Worm (Caenorhabditis elegans): ENCODE data around the gene C49F5.5.

The C49F5.5 gene

ce11 chrX:12021446-12021845 is 35.5 kb downstream of the C49F5.5 start:
- TF ChIP-seq mep-1 (tag; optimal IDR thresholded peaks at IDR 0.05): no peak
- TF ChIP-seq unc-39 (tag; optimal IDR thresholded peaks at IDR 0.05): no peak
- no peak for TF ChIP-seq M03D4.4 (tag; optimal IDR thresholded peaks at IDR 0.05)
- TF ChIP-seq bed-3 (GFP tag; optimal IDR thresholded peaks at IDR 0.05): no peak
- TF ChIP-seq ces-1 (GFP tag; optimal IDR thresholded peaks at IDR 0.05): peak; percentile 13
- no peak for TF ChIP-seq zip-8 (tag; optimal IDR thresholded peaks at IDR 0.05)

- TF ChIP-seq ceh-39 (tag; optimal IDR thresholded peaks at IDR 0.05) (no peak), hlh-1 (tag; optimal IDR thresholded peaks at IDR 0.05) (no peak), nhr-76 (tag; optimal IDR thresholded peaks at IDR 0.05) (no peak), nhr-28 (tag; optimal IDR thresholded peaks at IDR 0.05) (no peak), ztf-11 (tag; optimal IDR thresholded peaks at IDR 0.05) (no peak), lin-32 (GFP tag; optimal IDR thresholded peaks at IDR 0.05) (no peak), nhr-2 (tag; optimal IDR thresholded peaks at IDR 0.05) (no peak), nhr-12 (tag; optimal IDR thresholded peaks at IDR 0.05) (no peak), mep-1 (tag; optimal IDR thresholded peaks at IDR 0.05) (no peak), lin-13 (tag; optimal IDR thresholded peaks at IDR 0.05) (no peak), bed-3 (GFP tag; optimal IDR thresholded peaks at IDR 0.05) (no peak), ceh-83 (GFP tag; optimal IDR thresholded peaks at IDR 0.05) (no peak), sem-2 (GFP tag; optimal IDR thresholded peaks at IDR 0.05) (no peak), ham-2 (GFP tag; optimal IDR thresholded peaks at IDR 0.05) (no peak), zip-8 (tag; optimal IDR thresholded peaks at IDR 0.05) (no peak), unc-39 (tag; optimal IDR thresholded peaks at IDR 0.05) (no peak), flh-1 (GFP tag; optimal IDR thresholded peaks at IDR 0.05) (no peak), ceh-43 (GFP tag; optimal IDR thresholded peaks at IDR 0.05) (no peak)
Observed at ce11 chrX:12022496-12022895, 36.5 kb downstream of the C49F5.5 start.

- TF ChIP-seq unc-39 (tag; optimal IDR thresholded peaks at IDR 0.05): no peak
- TF ChIP-seq flh-1 (GFP tag; optimal IDR thresholded peaks at IDR 0.05): no peak
- no peak for TF ChIP-seq mab-5 (tag; optimal IDR thresholded peaks at IDR 0.05)
- TF ChIP-seq cnd-1 (tag; optimal IDR thresholded peaks at IDR 0.05): no peak
- TF ChIP-seq lsy-2 (tag; optimal IDR thresholded peaks at IDR 0.05): no peak
- TF ChIP-seq mls-2 (tag; optimal IDR thresholded peaks at IDR 0.05): no peak
- no peak for TF ChIP-seq nhr-237 (tag; optimal IDR thresholded peaks at IDR 0.05)
- TF ChIP-seq blmp-1 (tag; optimal IDR thresholded peaks at IDR 0.05): no peak
- no peak for TF ChIP-seq nhr-76 (tag; optimal IDR thresholded peaks at IDR 0.05)
Observed at ce11 chrX:12025070-12025789, 39.2 kb downstream of the C49F5.5 start, which contains the start of gene B0198.2. Gene B0198.2, plus strand, starts transcription at chrX:12025739.

- TF ChIP-seq flh-1 (GFP tag; optimal IDR thresholded peaks at IDR 0.05) (no peak), nhr-76 (tag; optimal IDR thresholded peaks at IDR 0.05) (no peak), snpc-4 (tag; optimal IDR thresholded peaks at IDR 0.05) (no peak), unc-62 (GFP tag; optimal IDR thresholded peaks at IDR 0.05) (no peak), M03D4.4 (tag; optimal IDR thresholded peaks at IDR 0.05) (no peak), ceh-43 (GFP tag; optimal IDR thresholded peaks at IDR 0.05) (no peak), ham-2 (GFP tag; optimal IDR thresholded peaks at IDR 0.05) (no peak), ztf-11 (tag; optimal IDR thresholded peaks at IDR 0.05) (no peak), unc-120 (tag; optimal IDR thresholded peaks at IDR 0.05; ENCODE audit: poor library complexity, severe bottlenecking) (no peak)
Observed at ce11 chrX:12033937-12034336, 48.0 kb downstream of the C49F5.5 start, which contains the start of gene tsp-20. Gene tsp-20, minus strand, starts transcription at chrX:12034037.

ce11 chrX:12034661-12035060 is 48.7 kb downstream of the C49F5.5 start:
- TF ChIP-seq nhr-2 (tag; optimal IDR thresholded peaks at IDR 0.05) (no peak), pha-4 (tag; optimal IDR thresholded peaks at IDR 0.05) (no peak), ceh-39 (tag; optimal IDR thresholded peaks at IDR 0.05) (no peak), ceh-43 (GFP tag; optimal IDR thresholded peaks at IDR 0.05) (no peak), sem-2 (GFP tag; optimal IDR thresholded peaks at IDR 0.05) (no peak), flh-1 (GFP tag; optimal IDR thresholded peaks at IDR 0.05) (no peak), nhr-76 (tag; optimal IDR thresholded peaks at IDR 0.05) (no peak), lin-32 (GFP tag; optimal IDR thresholded peaks at IDR 0.05) (no peak), nhr-237 (tag; optimal IDR thresholded peaks at IDR 0.05) (no peak), hlh-1 (tag; optimal IDR thresholded peaks at IDR 0.05) (no peak), mls-2 (tag; optimal IDR thresholded peaks at IDR 0.05) (no peak)
